Worm (Caenorhabditis elegans) whole organism, L3 larva: ENCODE data around the gene F59F5.4.

Source experiments
- aly-2 ChIP-seq: fragments of 150-350 bp; optimal IDR thresholded peaks from 2 replicates; lab custom pipeline; 2014; ENCODE audit warnings: missing biosample characterization, missing genetic modification characterization
- ama-1 ChIP-seq: fragments of 150-350 bp; optimal IDR thresholded peaks from 2 replicates; lab custom pipeline; 2018
- ceh-16 ChIP-seq: sonication (generic microtip); optimal IDR thresholded peaks from 2 replicates; lab custom pipeline; 2017; ENCODE audit warnings: missing biosample characterization, missing genetic modification characterization
- ceh-9 ChIP-seq: sonication (generic microtip); optimal IDR thresholded peaks from 2 replicates; lab custom pipeline; 2018; ENCODE audit warnings: missing biosample characterization, missing genetic modification characterization
- egl-27 ChIP-seq: sonication (generic microtip); optimal IDR thresholded peaks from 4 replicates; lab custom pipeline; 2017; ENCODE audit warnings: missing biosample characterization, missing genetic modification reagents, missing genetic modification characterization
- elt-1 ChIP-seq: fragments of 150-350 bp; optimal IDR thresholded peaks from 2 replicates; lab custom pipeline; 2014; ENCODE audit warnings: missing biosample characterization, missing genetic modification characterization
- fkh-10 ChIP-seq: sonication (generic microtip); optimal IDR thresholded peaks from 2 replicates; lab custom pipeline; 2017; ENCODE audit warnings: missing biosample characterization, missing genetic modification reagents, missing genetic modification characterization
- mdl-1 ChIP-seq: fragments of 150-350 bp; optimal IDR thresholded peaks from 2 replicates; lab custom pipeline; 2014; ENCODE audit warnings: missing biosample characterization, missing genetic modification characterization
- nfya-1 ChIP-seq: sonication (generic microtip); optimal IDR thresholded peaks from 2 replicates; lab custom pipeline; 2017; ENCODE audit warnings: missing genetic modification characterization, mild to moderate bottlenecking, missing compliant biosample characterization, antibody characterized with exemption, moderate library complexity; ENCODE audit not compliant: insufficient read depth
- nhr-12 ChIP-seq: fragments of 150-350 bp; optimal IDR thresholded peaks from 2 replicates; lab custom pipeline; 2014; ENCODE audit warnings: missing biosample characterization, missing genetic modification characterization
- unc-62 ChIP-seq: fragments of 150-350 bp; sonication (generic microtip); optimal IDR thresholded peaks from 4 replicates; lab custom pipeline; 2014; ENCODE audit warnings: missing biosample characterization, missing genetic modification reagents, missing genetic modification characterization
- zag-1 ChIP-seq: fragments of 150-350 bp; optimal IDR thresholded peaks from 2 replicates; lab custom pipeline; 2014; ENCODE audit warnings: missing biosample characterization, missing genetic modification characterization

- TF ChIP-seq egl-27 (tag; lab: Kevin White, UChicago), result no peak
- no peak for TF ChIP-seq unc-62 (GFP tag; lab: Kevin White, UChicago)
- no peak for TF ChIP-seq nfya-1
- TF ChIP-seq ceh-9 (tag; lab: Kevin White, UChicago), result no peak
- no peak for TF ChIP-seq elt-1 (tag; lab: Kevin White, UChicago)
- no peak for TF ChIP-seq ama-1 (lab: Kevin White, UChicago)
- no peak for TF ChIP-seq aly-2 (tag; lab: Kevin White, UChicago)
- TF ChIP-seq fkh-10 (GFP tag; lab: Kevin White, UChicago), result no peak
- no peak for TF ChIP-seq zag-1
- TF ChIP-seq ceh-16, result no peak
- no peak for TF ChIP-seq nhr-12
- no peak for TF ChIP-seq mdl-1 (tag; lab: Kevin White, UChicago)
Measured at ce11 chrX:10507971-10508370, 34.8 kb upstream of the F59F5.4 start.
